Fruit fly (Drosophila melanogaster) whole organism, wandering third instar larva: Measurements from ENCODE around the gene CG7054.

ENCODE experiments used
- Dfd ChIP-seq: fragments of >200 bp; optimal IDR thresholded peaks from 2 replicates; lab custom pipeline; 2017; ENCODE audit warnings: missing biosample characterization, missing genetic modification characterization
- Hr78 ChIP-seq: fragments of >200 bp; optimal IDR thresholded peaks from 2 replicates; lab custom pipeline; 2017; ENCODE audit warnings: missing biosample characterization, missing genetic modification characterization
- N ChIP-seq: fragments of >200 bp; optimal IDR thresholded peaks from 2 replicates; lab custom pipeline; 2018; ENCODE audit warnings: missing biosample characterization, missing external identifiers, missing genetic modification characterization
- OdsH ChIP-seq: fragments of 200-800 bp; sonication (Bioruptor generic); optimal IDR thresholded peaks from 2 replicates; lab custom pipeline; 2016; ENCODE audit warnings: missing biosample characterization, mild to moderate bottlenecking, missing genetic modification characterization
- Vsx2 ChIP-seq: fragments of 200-300, 225-300 bp; sonication (Bioruptor generic); optimal IDR thresholded peaks from 2 replicates; lab custom pipeline; 2018; ENCODE audit warnings: missing biosample characterization, missing genetic modification characterization; ENCODE audit not compliant: partially characterized antibody
- dl ChIP-seq, 2 experiments: fragments of 175-275, 200-275 bp in 1 of 2; fragments of 200-275 bp in 1 of 2; sonication (Bioruptor generic); optimal IDR thresholded peaks; lab custom pipeline; 2018; ENCODE audit warnings: mild to moderate bottlenecking in 2 of 2, missing biosample characterization in 2 of 2, missing genetic modification characterization in 2 of 2, moderate library complexity in 2 of 2; ENCODE audit not compliant: partially characterized antibody in 2 of 2, insufficient read depth in 1 of 2
- dmrt93B ChIP-seq: fragments of 200-800 bp; sonication (Bioruptor generic); optimal IDR thresholded peaks from 2 replicates; lab custom pipeline; 2018; ENCODE audit warnings: missing biosample characterization, mild to moderate bottlenecking, missing genetic modification characterization
- h ChIP-seq: fragments of 200-800 bp; sonication (Bioruptor generic); optimal IDR thresholded peaks from 3 replicates; lab custom pipeline; 2016; ENCODE audit warnings: missing biosample characterization, mild to moderate bottlenecking, missing genetic modification characterization
- lola ChIP-seq: fragments of >200 bp; optimal IDR thresholded peaks from 2 replicates; lab custom pipeline; 2017; ENCODE audit warnings: missing biosample characterization, missing genetic modification characterization
- psq ChIP-seq: fragments of 200-800 bp; sonication (Bioruptor generic); optimal IDR thresholded peaks from 3 replicates; lab custom pipeline; 2017; ENCODE audit warnings: missing biosample characterization, mild to moderate bottlenecking, missing genetic modification characterization, moderate library complexity
- sage ChIP-seq: fragments of 200-800 bp; sonication (Bioruptor generic); optimal IDR thresholded peaks from 2 replicates; lab custom pipeline; 2016; ENCODE audit warnings: missing biosample characterization, mild to moderate bottlenecking, missing genetic modification characterization
- tai ChIP-seq: sonication (Bioruptor generic); optimal IDR thresholded peaks from 2 replicates; lab custom pipeline; 2016; ENCODE audit warnings: missing biosample characterization, missing genetic modification characterization
- usp ChIP-seq: fragments of >200 bp; optimal IDR thresholded peaks from 2 replicates; lab custom pipeline; 2017; ENCODE audit warnings: missing biosample characterization, missing genetic modification characterization
- woc ChIP-seq: sonication (Bioruptor generic); optimal IDR thresholded peaks from 2 replicates; lab custom pipeline; 2016; ENCODE audit warnings: missing biosample characterization, mild to moderate bottlenecking, missing genetic modification characterization

- TF ChIP-seq Vsx2 (no peak), sage (GFP tag; lab: Kevin White, UChicago) (no peak), h (no peak), dmrt93B (no peak), Hr78 (no peak), lola (GFP tag; lab: Kevin White, UChicago) (no peak), dl (GFP tag; optimal IDR thresholded peaks at IDR 0.05; lab: Kevin White, UChicago; ENCODE audit: insufficient read depth in 1 of 2, partially characterized antibody in 2 of 2) (no peak), woc (GFP tag; lab: Kevin White, UChicago) (no peak), OdsH (GFP tag; lab: Kevin White, UChicago) (no peak), Dfd (GFP tag; lab: Kevin White, UChicago) (no peak), usp (GFP tag; lab: Kevin White, UChicago) (no peak), N (no peak), tai (GFP tag; lab: Kevin White, UChicago) (no peak), psq (no peak)
Measured at dm6 chr3R:22432200-22432804, 32.5 kb upstream of the CG7054 start.
